Fruit fly (Drosophila melanogaster) whole organism, embryonic: ENCODE results near the gene CG32971.

Source experiments
- Blimp-1 ChIP-seq: fragments of 200-800 bp; sonication (Bioruptor generic); optimal IDR thresholded peaks from 3 replicates; lab custom pipeline; 2018; ENCODE audit warnings: missing biosample characterization, missing genetic modification characterization, mild to moderate bottlenecking, moderate library complexity, missing genetic modification reagents
- CG10267 ChIP-seq: fragments of 200-800 bp; sonication (Bioruptor generic); optimal IDR thresholded peaks from 2 replicates; lab custom pipeline; 2018; ENCODE audit warnings: missing biosample characterization, mild to moderate bottlenecking, missing genetic modification characterization, moderate library complexity
- CG10274 ChIP-seq: fragments of 200-800 bp; sonication (Bioruptor generic); optimal IDR thresholded peaks from 3 replicates; lab custom pipeline; 2017; ENCODE audit warnings: missing biosample characterization, mild to moderate bottlenecking, missing genetic modification characterization
- CG10462 ChIP-seq: fragments of 200-800 bp; sonication (Bioruptor generic); optimal IDR thresholded peaks from 2 replicates; lab custom pipeline; 2016; ENCODE audit warnings: missing biosample characterization, missing genetic modification characterization
- CG11504 ChIP-seq: fragments of 200-800 bp; sonication (Bioruptor generic); optimal IDR thresholded peaks from 3 replicates; lab custom pipeline; 2019; ENCODE audit warnings: missing biosample characterization, mild to moderate bottlenecking, missing genetic modification characterization, moderate library complexity
- CG11560 ChIP-seq: fragments of 200-800 bp; sonication (Bioruptor generic); IDR thresholded peaks from 3 replicates; pipeline ENCODE4 v1.3.6; 2022; ENCODE audit warnings: missing biosample characterization, missing genetic modification characterization
- CG12104 ChIP-seq: fragments of 200-800 bp; sonication (Bioruptor generic); optimal IDR thresholded peaks from 3 replicates; lab custom pipeline; 2016; ENCODE audit warnings: missing biosample characterization, missing genetic modification characterization
- CG12391 ChIP-seq: fragments of 200-800 bp; sonication (Bioruptor generic); optimal IDR thresholded peaks from 3 replicates; lab custom pipeline; 2018; ENCODE audit warnings: missing biosample characterization, mild to moderate bottlenecking, missing genetic modification characterization, moderate library complexity
- CG13624 ChIP-seq: fragments of 200-800 bp; sonication (Bioruptor generic); optimal IDR thresholded peaks from 2 replicates; lab custom pipeline; 2016; ENCODE audit warnings: missing biosample characterization, missing genetic modification characterization
- CG14710 ChIP-seq: fragments of 200-800 bp; sonication (Bioruptor generic); optimal IDR thresholded peaks from 3 replicates; lab custom pipeline; 2019; ENCODE audit warnings: missing biosample characterization, mild to moderate bottlenecking, missing genetic modification characterization, moderate library complexity
- CG17912 ChIP-seq: fragments of 200-800 bp; sonication (Bioruptor generic); optimal IDR thresholded peaks from 2 replicates; lab custom pipeline; 2018; ENCODE audit warnings: missing biosample characterization, mild to moderate bottlenecking, missing genetic modification characterization
- CG30403 ChIP-seq: fragments of 200-800 bp; sonication (Bioruptor generic); optimal IDR thresholded peaks from 3 replicates; lab custom pipeline; 2016; ENCODE audit warnings: missing biosample characterization, missing genetic modification characterization
- CG30431 ChIP-seq: fragments of 200-800 bp; sonication (Bioruptor generic); optimal IDR thresholded peaks from 2 replicates; lab custom pipeline; 2017; ENCODE audit warnings: missing biosample characterization, missing genetic modification characterization
- CG32767 ChIP-seq: fragments of 200-800 bp; sonication (Bioruptor generic); IDR thresholded peaks from 2 replicates; pipeline ENCODE4 v1.3.6; 2022; ENCODE audit warnings: missing biosample characterization, missing genetic modification characterization
- CG6689 ChIP-seq: fragments of 200-800 bp; sonication (Bioruptor generic); IDR thresholded peaks from 2 replicates; pipeline ENCODE4 v1.3.6; 2022; ENCODE audit warnings: missing biosample characterization, missing genetic modification characterization
- CG8290 ChIP-seq, 3 experiments: fragments of 200-800 bp; sonication (Bioruptor generic); optimal IDR thresholded peaks; 2 replicates each; lab custom pipeline; 2016 to 2019; ENCODE audit warnings: missing biosample characterization in 3 of 3, missing genetic modification characterization in 3 of 3, mild to moderate bottlenecking in 2 of 3, moderate library complexity in 1 of 3
- CG8359 ChIP-seq: fragments of 200-800 bp; sonication (Bioruptor generic); optimal IDR thresholded peaks from 2 replicates; lab custom pipeline; 2017; ENCODE audit warnings: missing biosample characterization, mild to moderate bottlenecking, missing genetic modification characterization, borderline replicate concordance
- CG8388 ChIP-seq: fragments of 200-800 bp; sonication (Bioruptor generic); optimal IDR thresholded peaks from 2 replicates; lab custom pipeline; 2019; ENCODE audit warnings: missing biosample characterization, mild to moderate bottlenecking, missing genetic modification characterization, moderate library complexity
- D ChIP-seq, 2 experiments: fragments of 200-800 bp in 1 of 2; fragments of >200 bp in 1 of 2; sonication (Bioruptor generic) in 1 of 2; optimal IDR thresholded peaks; 2 replicates in 1 of 2; 3 replicates in 1 of 2; lab custom pipeline; 2017; ENCODE audit warnings: mild to moderate bottlenecking in 1 of 2, missing biosample characterization in 1 of 2, missing genetic modification characterization in 1 of 2, missing genetic modification reagents in 1 of 2
- Hr51 ChIP-seq, 2 experiments: fragments of 200-800 bp; sonication (Bioruptor generic); optimal IDR thresholded peaks; 2 replicates in 1 of 2; 3 replicates in 1 of 2; lab custom pipeline; 2016 to 2018; ENCODE audit warnings: missing biosample characterization in 2 of 2, missing genetic modification characterization in 2 of 2, mild to moderate bottlenecking in 1 of 2, moderate library complexity in 1 of 2
- Opbp ChIP-seq: fragments of 200-800 bp; sonication (Bioruptor generic); IDR thresholded peaks from 3 replicates; pipeline ENCODE4 v1.3.6; 2022; ENCODE audit warnings: missing biosample characterization, missing genetic modification characterization; ENCODE audit not compliant: partially characterized antibody
- PHDP ChIP-seq: fragments of 200-800 bp; sonication (Bioruptor generic); optimal IDR thresholded peaks from 3 replicates; lab custom pipeline; 2018; ENCODE audit warnings: missing biosample characterization, mild to moderate bottlenecking, missing genetic modification characterization, moderate library complexity
- Poxn ChIP-seq: fragments of 200-800 bp; sonication (Bioruptor generic); IDR thresholded peaks from 2 replicates; pipeline ENCODE4 v1.3.6; 2022; ENCODE audit warnings: missing biosample characterization, missing genetic modification characterization
- Rx ChIP-seq: fragments of 200-800 bp; sonication (Bioruptor generic); IDR thresholded peaks from 2 replicates; pipeline ENCODE4 v1.3.6; 2022; ENCODE audit warnings: missing biosample characterization, missing genetic modification characterization
- Sin3A ChIP-seq: fragments of >200 bp; optimal IDR thresholded peaks from 2 replicates; lab custom pipeline; 2018
- bab2 ChIP-seq: fragments of 200-800 bp; sonication (Bioruptor generic); optimal IDR thresholded peaks from 2 replicates; lab custom pipeline; 2016; ENCODE audit warnings: missing biosample characterization, missing genetic modification characterization
- bsh ChIP-seq, 2 experiments: fragments of 200-800 bp; sonication (Bioruptor generic); optimal IDR thresholded peaks; 2 replicates each; lab custom pipeline; 2017 to 2018; ENCODE audit warnings: mild to moderate bottlenecking in 2 of 2, missing biosample characterization in 2 of 2, missing genetic modification characterization in 2 of 2, moderate library complexity in 1 of 2
- btn ChIP-seq: fragments of 200-800 bp; sonication (Bioruptor generic); optimal IDR thresholded peaks from 2 replicates; lab custom pipeline; 2016; ENCODE audit warnings: missing biosample characterization, missing genetic modification characterization
- chif ChIP-seq, 2 experiments: fragments of 200-800 bp; sonication (Bioruptor generic); optimal IDR thresholded peaks; 3 replicates each; lab custom pipeline; 2016; ENCODE audit warnings: missing biosample characterization in 2 of 2, missing genetic modification characterization in 2 of 2
- dmrt11E ChIP-seq: fragments of 200-800 bp; sonication (Bioruptor generic); optimal IDR thresholded peaks from 3 replicates; lab custom pipeline; 2018; ENCODE audit warnings: missing biosample characterization, mild to moderate bottlenecking, missing genetic modification characterization, moderate library complexity
- fd102C ChIP-seq: fragments of 200-800 bp; sonication (Bioruptor generic); optimal IDR thresholded peaks from 2 replicates; lab custom pipeline; 2018; ENCODE audit warnings: missing biosample characterization, mild to moderate bottlenecking, missing genetic modification characterization, moderate library complexity
- fd96Cb ChIP-seq: fragments of 200-800 bp; sonication (Bioruptor generic); optimal IDR thresholded peaks from 2 replicates; lab custom pipeline; 2018; ENCODE audit warnings: missing biosample characterization, mild to moderate bottlenecking, missing genetic modification characterization, moderate library complexity
- fru ChIP-seq: fragments of >200 bp; optimal IDR thresholded peaks from 2 replicates; lab custom pipeline; 2017
- gce ChIP-seq: fragments of 200-800 bp; sonication (Bioruptor generic); IDR thresholded peaks from 3 replicates; pipeline ENCODE4 v1.3.6; 2022; ENCODE audit warnings: missing biosample characterization, missing genetic modification characterization
- grau ChIP-seq: fragments of 200-800 bp; optimal IDR thresholded peaks from 3 replicates; lab custom pipeline; 2019; ENCODE audit warnings: missing biosample characterization, mild to moderate bottlenecking, missing genetic modification characterization, moderate library complexity
- gsb-n ChIP-seq: fragments of 200-800 bp; sonication (Bioruptor generic); optimal IDR thresholded peaks from 3 replicates; lab custom pipeline; 2018; ENCODE audit warnings: missing biosample characterization, mild to moderate bottlenecking, missing genetic modification characterization
- her ChIP-seq: fragments of 200-800 bp; sonication (Bioruptor generic); optimal IDR thresholded peaks from 2 replicates; lab custom pipeline; 2016; ENCODE audit warnings: missing biosample characterization, missing genetic modification characterization
- lmd ChIP-seq: fragments of 200-800 bp; sonication (Bioruptor generic); IDR thresholded peaks from 2 replicates; pipeline ENCODE4 v1.3.6; 2022; ENCODE audit warnings: missing biosample characterization, missing genetic modification characterization
- odd ChIP-seq: fragments of 200-800 bp; sonication (Bioruptor generic); optimal IDR thresholded peaks from 2 replicates; lab custom pipeline; 2017; ENCODE audit warnings: missing biosample characterization, mild to moderate bottlenecking, missing genetic modification characterization
- row ChIP-seq: fragments of 200-800 bp; sonication (Bioruptor generic); IDR thresholded peaks from 3 replicates; pipeline ENCODE4 v1.3.6; 2022; ENCODE audit warnings: missing biosample characterization, missing genetic modification characterization
- sens-2 ChIP-seq: fragments of 200-800 bp; sonication (Bioruptor generic); IDR thresholded peaks from 2 replicates; pipeline ENCODE4 v1.3.6; 2022; ENCODE audit warnings: missing biosample characterization, missing genetic modification characterization
- trem ChIP-seq: fragments of 200-800 bp; optimal IDR thresholded peaks from 3 replicates; lab custom pipeline; 2019; ENCODE audit warnings: missing biosample characterization, mild to moderate bottlenecking, missing genetic modification characterization, moderate library complexity
- ttk ChIP-seq: fragments of 200-800 bp; sonication (Bioruptor generic); IDR thresholded peaks from 2 replicates; pipeline ENCODE4 v2.1.2; 2022; ENCODE audit warnings: missing biosample characterization, missing genetic modification characterization
- zen2 ChIP-seq: fragments of 200-800 bp; sonication (Bioruptor generic); IDR thresholded peaks from 3 replicates; pipeline ENCODE4 v1.3.6; 2022; ENCODE audit warnings: missing biosample characterization, missing genetic modification characterization; ENCODE audit not compliant: partially characterized antibody
- zfh1 ChIP-seq: fragments of 200-800 bp; sonication (Bioruptor generic); IDR thresholded peaks from 3 replicates; pipeline ENCODE4 v1.3.6; 2022; ENCODE audit warnings: missing biosample characterization, missing genetic modification characterization

CG32971 gene

DNA sequence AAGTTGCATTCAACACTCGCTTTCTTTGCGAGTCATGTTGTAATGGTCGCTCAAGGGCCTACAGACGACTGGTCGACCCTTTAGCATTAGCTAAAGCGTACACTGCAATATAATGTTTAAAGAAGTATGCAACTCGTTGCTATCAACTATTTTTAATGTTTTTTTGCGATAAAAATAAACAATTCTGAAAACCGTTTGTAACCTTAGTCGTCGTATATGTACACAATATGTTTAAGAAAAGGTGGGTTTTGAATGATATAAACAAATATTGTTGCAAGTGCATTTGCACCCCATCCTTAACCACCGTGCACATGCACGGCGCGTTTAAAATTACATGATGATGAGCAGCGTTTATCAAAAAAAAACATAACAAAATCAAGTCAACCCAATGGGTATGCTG, 38.5 kb upstream of the CG32971 start (continued):
- TF ChIP-seq CG14710 (peak; percentile 10), zfh1 (GFP tag; lab: Robert Waterston, UW) (0 out of 3 replicates have a peak, but pooled peaks have one; percentile 9), ttk (no peak), Blimp-1 (GFP tag; lab: Kevin White, UChicago) (peak; percentile 47), CG11504 (peak; percentile 20), CG6689 (GFP tag; lab: Robert Waterston, UW) (no peak), CG12391 (tag; lab: Kevin White, UChicago) (peak; percentile 26), CG17912 (no peak), CG30431 (GFP tag; lab: Kevin White, UChicago) (no peak), CG10267 (tag; lab: Kevin White, UChicago) (peak; percentile 4), CG11560 (tag; lab: Robert Waterston, UW) (no peak), fd96Cb (tag; lab: Kevin White, UChicago) (no peak), CG30403 (GFP tag; lab: Kevin White, UChicago) (peak; percentile 22), PHDP (tag; lab: Kevin White, UChicago) (no peak), Sin3A (no peak), fru (lab: Kevin White, UChicago) (no peak), btn (GFP tag; lab: Kevin White, UChicago) (peak; percentile 6), CG12104 (GFP tag; lab: Kevin White, UChicago) (no peak), CG8359 (GFP tag; lab: Kevin White, UChicago) (no peak), grau (tag; lab: Kevin White, UChicago) (peak; percentile 1), trem (peak; percentile 13), zen2 (GFP tag; lab: Robert Waterston, UW) (no peak), row (peak; percentile 30; the same call in 1 of the 3 replicates), CG10274 (GFP tag; lab: Kevin White, UChicago) (no peak), D (optimal IDR thresholded peaks at IDR 0.05; lab: Kevin White, UChicago) (no peak), D (GFP tag; optimal IDR thresholded peaks at IDR 0.05; lab: Kevin White, UChicago) (no peak), dmrt11E (tag; lab: Kevin White, UChicago) (peak; percentile 41), CG10462 (GFP tag; lab: Kevin White, UChicago) (peak; percentile 5), Hr51 (GFP tag; optimal IDR thresholded peaks at IDR 0.05; lab: Kevin White, UChicago) (no peak), CG32767 (GFP tag; lab: Robert Waterston, UW) (no peak), CG8388 (GFP tag; lab: Kevin White, UChicago) (peak; percentile 16), gce (GFP tag; lab: Robert Waterston, UW) (no peak), bsh (GFP tag; optimal IDR thresholded peaks at IDR 0.05; lab: Kevin White, UChicago) (peak; percentile 51), bab2 (GFP tag; lab: Kevin White, UChicago) (peak; percentile 25), sens-2 (GFP tag; lab: Robert Waterston, UW) (no peak), lmd (GFP tag; lab: Robert Waterston, UW) (no peak), Poxn (GFP tag; lab: Robert Waterston, UW) (no peak), fd102C (GFP tag; lab: Kevin White, UChicago) (no peak), Opbp (GFP tag; lab: Robert Waterston, UW) (no peak), odd (no peak), Rx (GFP tag; lab: Robert Waterston, UW) (no peak), chif (GFP tag; optimal IDR thresholded peaks at IDR 0.05; lab: Kevin White, UChicago) (peak in 1 of 2 experiments; percentile 23), CG8290 (GFP tag; optimal IDR thresholded peaks at IDR 0.05; lab: Kevin White, UChicago) (no peak), CG8290 (tag; optimal IDR thresholded peaks at IDR 0.05; lab: Kevin White, UChicago) (no peak), her (GFP tag; lab: Kevin White, UChicago) (no peak), CG13624 (GFP tag; lab: Kevin White, UChicago) (no peak), gsb-n (tag; lab: Kevin White, UChicago) (peak; percentile 2)
- TF ChIP-seq, all 482 proteins: peak for 41
